Fruit fly (Drosophila melanogaster) whole organism, adult: Measurements from ENCODE around the gene Sytbeta.

Experiments used
- CG11617 ChIP-seq: fragments of 200-800 bp; sonication (Bioruptor generic); optimal IDR thresholded peaks from 2 replicates; lab custom pipeline; 2017; ENCODE audit warnings: mild to moderate bottlenecking, missing biosample characterization, missing genetic modification reagents, missing genetic modification characterization
- CG12768 ChIP-seq: fragments of 200-800 bp; sonication (Bioruptor generic); optimal IDR thresholded peaks from 2 replicates; lab custom pipeline; 2017; ENCODE audit warnings: missing biosample characterization, missing genetic modification characterization, mild to moderate bottlenecking, moderate library complexity, missing genetic modification reagents
- CG1620 ChIP-seq: fragments of 200-800 bp; sonication (Bioruptor generic); optimal IDR thresholded peaks from 2 replicates; lab custom pipeline; 2016; ENCODE audit warnings: missing biosample characterization, missing genetic modification characterization
- CG7101 ChIP-seq: fragments of 200-800 bp; sonication (Bioruptor generic); optimal IDR thresholded peaks from 2 replicates; lab custom pipeline; 2018; ENCODE audit warnings: missing biosample characterization, mild to moderate bottlenecking, missing genetic modification characterization, moderate library complexity
- Crg-1 ChIP-seq: fragments of 200-800 bp; sonication (Bioruptor generic); optimal IDR thresholded peaks from 2 replicates; lab custom pipeline; 2016; ENCODE audit warnings: missing biosample characterization, missing genetic modification characterization
- Mnt ChIP-seq: fragments of 200-800 bp; sonication (Bioruptor generic); optimal IDR thresholded peaks from 2 replicates; lab custom pipeline; 2016; ENCODE audit warnings: missing biosample characterization, mild to moderate bottlenecking, missing genetic modification characterization
- bab1 ChIP-seq: fragments of 200-800 bp; sonication (Bioruptor generic); optimal IDR thresholded peaks from 3 replicates; lab custom pipeline; 2019; ENCODE audit warnings: missing biosample characterization, mild to moderate bottlenecking, missing genetic modification characterization, moderate library complexity
- cic ChIP-seq: fragments of 200-800 bp; sonication (Bioruptor generic); optimal IDR thresholded peaks from 2 replicates; lab custom pipeline; 2017; ENCODE audit warnings: missing biosample characterization, mild to moderate bottlenecking, missing genetic modification characterization, moderate library complexity
- kay ChIP-seq: fragments of 200-800 bp; sonication (Bioruptor generic); peaks from one replicate; lab custom pipeline; 2016; ENCODE audit warnings: missing biosample characterization, missing genetic modification characterization, borderline replicate concordance
- pad ChIP-seq: fragments of 200-800 bp; sonication (Bioruptor generic); optimal IDR thresholded peaks from 3 replicates; lab custom pipeline; 2017; ENCODE audit warnings: missing biosample characterization, missing genetic modification characterization, mild to moderate bottlenecking, moderate library complexity, missing genetic modification reagents

dm6 chr3L:15078347-15078746 lies 13.6 kb upstream of the Sytbeta start, which contains the start of gene Or71a:
- TF ChIP-seq CG11617 = no peak
- no peak for TF ChIP-seq pad (GFP tag; lab: Kevin White, UChicago)
- no peak for TF ChIP-seq Mnt (GFP tag; lab: Kevin White, UChicago)
- no peak for TF ChIP-seq kay (GFP tag; lab: Kevin White, UChicago)
- TF ChIP-seq Crg-1 (GFP tag; lab: Kevin White, UChicago) = no peak
- no peak for TF ChIP-seq bab1 (GFP tag; lab: Kevin White, UChicago)
- no peak for TF ChIP-seq cic (GFP tag; lab: Kevin White, UChicago)
- no peak for TF ChIP-seq CG12768 (GFP tag; lab: Kevin White, UChicago)
- no peak for TF ChIP-seq CG1620
- TF ChIP-seq CG7101 (tag; lab: Kevin White, UChicago) = no peak
